Worm (Caenorhabditis elegans) whole organism, L2 larva: Measurements from ENCODE around the gene lido-9.

Source experiments
- ama-1 ChIP-seq: fragments of 150-350 bp; optimal IDR thresholded peaks from 2 replicates; lab custom pipeline; 2018; ENCODE audit warnings: inconsistent platforms
- fos-1 ChIP-seq: fragments of 150-350 bp; optimal IDR thresholded peaks from 2 replicates; lab custom pipeline; 2014; ENCODE audit warnings: missing biosample characterization, missing genetic modification characterization
- lsy-2 ChIP-seq, 2 experiments: fragments of 150-350 bp in 1 of 2; sonication (generic microtip) in 1 of 2; optimal IDR thresholded peaks; 2 replicates each; lab custom pipeline; 2014 to 2017; ENCODE audit warnings: missing biosample characterization in 2 of 2, missing genetic modification characterization in 2 of 2
- mab-5 ChIP-seq: fragments of 150-350 bp; optimal IDR thresholded peaks from 2 replicates; lab custom pipeline; 2014; ENCODE audit warnings: missing biosample characterization, missing genetic modification characterization
- nhr-12 ChIP-seq: fragments of 150-350 bp; optimal IDR thresholded peaks from 2 replicates; lab custom pipeline; 2014; ENCODE audit warnings: missing biosample characterization, missing genetic modification characterization
- nhr-237 ChIP-seq: fragments of 150-350 bp; optimal IDR thresholded peaks from 2 replicates; lab custom pipeline; 2014; ENCODE audit warnings: missing biosample characterization, missing genetic modification characterization
- nhr-77 ChIP-seq: fragments of 150-350 bp; optimal IDR thresholded peaks from 2 replicates; lab custom pipeline; 2014; ENCODE audit warnings: missing biosample characterization, missing genetic modification characterization
- ztf-11 ChIP-seq: sonication (generic microtip); optimal IDR thresholded peaks from 2 replicates; lab custom pipeline; 2017; ENCODE audit warnings: missing biosample characterization, missing genetic modification characterization
- ztf-4 ChIP-seq: fragments of 150-350 bp; optimal IDR thresholded peaks from 2 replicates; lab custom pipeline; 2014; ENCODE audit warnings: missing biosample characterization, missing genetic modification characterization

DNA sequence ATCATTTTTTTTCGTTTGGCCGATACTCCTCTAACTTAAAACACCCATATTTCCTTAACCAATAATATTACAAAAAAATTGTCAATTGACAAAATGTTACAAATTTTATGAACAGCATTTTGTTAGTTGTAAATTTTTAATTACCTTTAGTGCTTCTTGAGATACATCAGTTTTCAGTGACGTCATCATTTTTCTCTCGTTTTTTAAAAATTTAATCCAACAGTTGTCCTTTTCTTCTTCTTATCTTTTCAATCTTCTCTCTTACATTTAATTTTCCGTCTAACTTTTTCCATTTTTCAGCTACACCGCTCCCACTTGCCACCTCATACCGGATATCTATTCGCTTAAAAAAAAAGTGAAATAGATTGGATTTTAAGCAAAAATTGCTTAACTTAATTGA, 3.8 kb upstream of the lido-9 start, which contains the start of gene lido-8:
- TF ChIP-seq ama-1 (lab: Kevin White, UChicago) = no peak
- TF ChIP-seq ztf-11 (tag; lab: Kevin White, UChicago) = no peak
- no peak for TF ChIP-seq fos-1 (tag; lab: Kevin White, UChicago)
- TF ChIP-seq nhr-77 = no peak
- no peak for TF ChIP-seq nhr-12
- no peak for TF ChIP-seq nhr-237
- no peak for TF ChIP-seq ztf-4 (tag; lab: Kevin White, UChicago)
- TF ChIP-seq mab-5 (tag; lab: Kevin White, UChicago) = no peak
- TF ChIP-seq lsy-2 (tag; optimal IDR thresholded peaks at IDR 0.05; lab: Kevin White, UChicago) = no peak
